4 worm cellular contexts compared by ENCODE assay signal in genomic region chrII:9282787-9283186, ce11.
TF ChIP-seq lines count a peak whose summit lies in the region.

No protein-coding gene starts in this region.

TF ChIP-seq in whole organism, L2 larva, 48 proteins besides CTCF, POLR2A, EP300 and RAD21 (continues in another document):
- TF ChIP-seq mbf-1 (tag; optimal IDR thresholded peaks at IDR 0.05; lab: Kevin White, UChicago) (no peak), snpc-4 (tag; optimal IDR thresholded peaks at IDR 0.05; lab: Kevin White, UChicago) (peak; percentile 78), mdl-1 (tag; optimal IDR thresholded peaks at IDR 0.05; lab: Kevin White, UChicago) (peak; percentile 17 to 70), ztf-4 (tag; optimal IDR thresholded peaks at IDR 0.05; lab: Kevin White, UChicago) (peak; percentile 82), egl-27 (tag; optimal IDR thresholded peaks at IDR 0.05; lab: Kevin White, UChicago) (peak; percentile 91), crh-2 (tag; optimal IDR thresholded peaks at IDR 0.05; lab: Kevin White, UChicago) (peak; percentile 95), nhr-77 (tag; optimal IDR thresholded peaks at IDR 0.05; lab: Kevin White, UChicago) (peak; percentile 61), nhr-25 (tag; optimal IDR thresholded peaks at IDR 0.05; lab: Kevin White, UChicago) (peak; percentile 90), aly-2 (tag; optimal IDR thresholded peaks at IDR 0.05; lab: Kevin White, UChicago) (no peak), sma-9 (GFP tag; optimal IDR thresholded peaks at IDR 0.05; lab: Kevin White, UChicago) (peak; percentile 96), sma-9 (tag; optimal IDR thresholded peaks at IDR 0.05; lab: Kevin White, UChicago) (no peak), fos-1 (tag; optimal IDR thresholded peaks at IDR 0.05; lab: Kevin White, UChicago) (peak; percentile 99), mab-5 (tag; optimal IDR thresholded peaks at IDR 0.05; lab: Kevin White, UChicago) (peak; percentile 67), nhr-23 (tag; optimal IDR thresholded peaks at IDR 0.05; lab: Kevin White, UChicago) (no peak), zag-1 (tag; optimal IDR thresholded peaks at IDR 0.05; lab: Kevin White, UChicago) (peak; percentile 89), nhr-129 (tag; optimal IDR thresholded peaks at IDR 0.05; lab: Kevin White, UChicago) (peak; percentile 98), nhr-12 (tag; optimal IDR thresholded peaks at IDR 0.05; lab: Kevin White, UChicago) (no peak), unc-62 (GFP tag; optimal IDR thresholded peaks at IDR 0.05; lab: Kevin White, UChicago) (no peak), nhr-10 (tag; optimal IDR thresholded peaks at IDR 0.05; lab: Kevin White, UChicago) (peak; percentile 10), ztf-1 (GFP tag; conservative IDR thresholded peaks at IDR 0.05; lab: Robert Waterston, UW) (no peak), C34F6.9 (tag; optimal IDR thresholded peaks at IDR 0.05; lab: Kevin White, UChicago) (peak; percentile 97), F13H6.1 (tag; optimal IDR thresholded peaks at IDR 0.05; lab: Kevin White, UChicago) (peak; percentile 97), unc-39 (tag; optimal IDR thresholded peaks at IDR 0.05; lab: Kevin White, UChicago) (no peak), nhr-11 (tag; optimal IDR thresholded peaks at IDR 0.05; lab: Kevin White, UChicago) (no peak)

TF ChIP-seq in whole organism, L4 larva, 104 proteins besides CTCF, POLR2A, EP300 and RAD21 (continues in another document):
- TF ChIP-seq ceh-62 (tag; optimal IDR thresholded peaks at IDR 0.05; lab: Kevin White, UChicago) (no peak), spr-1 (tag; optimal IDR thresholded peaks at IDR 0.05; lab: Kevin White, UChicago) (peak; percentile 86), ztf-11 (tag; optimal IDR thresholded peaks at IDR 0.05; lab: Kevin White, UChicago) (no peak), Y105C5A.15 (GFP tag; IDR thresholded peaks at IDR 0.05; lab: Robert Waterston, UW) (no peak), daf-19 (GFP tag; conservative IDR thresholded peaks at IDR 0.05; lab: Robert Waterston, UW) (0 out of 2 replicates have a peak, but pooled peaks have one; percentile 12), nhr-41 (GFP tag; IDR thresholded peaks at IDR 0.05; lab: Robert Waterston, UW) (peak; percentile 76), ceh-32 (tag; optimal IDR thresholded peaks at IDR 0.05; lab: Kevin White, UChicago; ENCODE audit: poor library complexity) (no peak), saeg-2 (GFP tag; IDR thresholded peaks at IDR 0.05; lab: Robert Waterston, UW) (0 out of 2 replicates have a peak, but pooled peaks have one; percentile 51), lsy-2 (tag; optimal IDR thresholded peaks at IDR 0.05; lab: Kevin White, UChicago) (peak; percentile 87 to 94), mxl-2 (GFP tag; conservative IDR thresholded peaks at IDR 0.05; lab: Robert Waterston, UW) (no peak), unc-39 (tag; optimal IDR thresholded peaks at IDR 0.05; lab: Kevin White, UChicago) (no peak), aha-1 (tag; lab: Kevin White, UChicago) (peak; percentile 97), ZK546.5 (tag; optimal IDR thresholded peaks at IDR 0.05; lab: Kevin White, UChicago) (no peak), unc-62 (GFP tag; optimal IDR thresholded peaks at IDR 0.05 in 1 of 2; lab: Kevin White, UChicago) (peak in 1 of 2 experiments; percentile 98), unc-62 (tag; optimal IDR thresholded peaks at IDR 0.05; lab: Kevin White, UChicago) (no peak), dmd-9 (GFP tag; IDR thresholded peaks at IDR 0.05; lab: Robert Waterston, UW) (no peak), zip-2 (tag; optimal IDR thresholded peaks at IDR 0.05; lab: Kevin White, UChicago) (no peak), mep-1 (tag; optimal IDR thresholded peaks at IDR 0.05; lab: Kevin White, UChicago) (peak; percentile 95), lin-38 (GFP tag; IDR thresholded peaks at IDR 0.05; lab: Robert Waterston, UW) (peak; percentile 61), zfp-2 (tag; optimal IDR thresholded peaks at IDR 0.05; lab: Kevin White, UChicago) (no peak), zfp-3 (GFP tag; conservative IDR thresholded peaks at IDR 0.05; lab: Robert Waterston, UW) (peak; percentile 71; the same call in 1 of the 2 replicates), madf-9 (GFP tag; conservative IDR thresholded peaks at IDR 0.05; lab: Robert Waterston, UW) (0 out of 2 replicates have a peak, but pooled peaks have one; percentile 23), ceh-28 (tag; optimal IDR thresholded peaks at IDR 0.05; lab: Kevin White, UChicago) (peak; percentile 81)

TF ChIP-seq in whole organism, late embryonic, 69 proteins besides CTCF, POLR2A, EP300 and RAD21 (continues in another document):
- TF ChIP-seq ets-4 (tag; optimal IDR thresholded peaks at IDR 0.05; lab: Kevin White, UChicago) (peak; percentile 37), tbx-7 (tag; optimal IDR thresholded peaks at IDR 0.05; lab: Kevin White, UChicago) (no peak), ceh-48 (tag; optimal IDR thresholded peaks at IDR 0.05; lab: Kevin White, UChicago) (peak; percentile 85), ceh-45 (GFP tag; IDR thresholded peaks at IDR 0.05; lab: Robert Waterston, UW) (no peak), syd-9 (tag; optimal IDR thresholded peaks at IDR 0.05; lab: Kevin White, UChicago) (peak; percentile 26), T23F11.4 (GFP tag; optimal IDR thresholded peaks at IDR 0.05; lab: Kevin White, UChicago) (no peak), ceh-34 (tag; optimal IDR thresholded peaks at IDR 0.05; lab: Kevin White, UChicago) (peak; percentile 69), ceh-30 (tag; optimal IDR thresholded peaks at IDR 0.05; lab: Kevin White, UChicago) (peak; percentile 86), ceh-24 (tag; optimal IDR thresholded peaks at IDR 0.05; lab: Kevin White, UChicago) (no peak), ceh-2 (tag; optimal IDR thresholded peaks at IDR 0.05; lab: Kevin White, UChicago) (peak; percentile 49), pha-2 (tag; optimal IDR thresholded peaks at IDR 0.05; lab: Kevin White, UChicago) (no peak), npax-4 (tag; optimal IDR thresholded peaks at IDR 0.05; lab: Kevin White, UChicago) (no peak), pax-1 (tag; optimal IDR thresholded peaks at IDR 0.05; lab: Kevin White, UChicago) (peak; percentile 18), rnt-1 (tag; optimal IDR thresholded peaks at IDR 0.05; lab: Kevin White, UChicago) (peak; percentile 55), tbx-2 (tag; optimal IDR thresholded peaks at IDR 0.05; lab: Kevin White, UChicago) (peak; percentile 84), C08G9.2 (tag; optimal IDR thresholded peaks at IDR 0.05; lab: Kevin White, UChicago) (no peak), elt-4 (tag; optimal IDR thresholded peaks at IDR 0.05; lab: Kevin White, UChicago) (no peak), sdc-2 (tag; optimal IDR thresholded peaks at IDR 0.05; lab: Kevin White, UChicago) (no peak), unc-3 (GFP tag; conservative IDR thresholded peaks at IDR 0.05; lab: Robert Waterston, UW) (no peak), unc-3 (tag; optimal IDR thresholded peaks at IDR 0.05; lab: Kevin White, UChicago) (peak; percentile 0), unc-55 (GFP tag; optimal IDR thresholded peaks at IDR 0.05; lab: Kevin White, UChicago) (peak; percentile 83), hlh-13 (GFP tag; optimal IDR thresholded peaks at IDR 0.05; lab: Kevin White, UChicago) (no peak), nhr-11 (tag; optimal IDR thresholded peaks at IDR 0.05; lab: Kevin White, UChicago) (no peak), F13H6.1 (tag; optimal IDR thresholded peaks at IDR 0.05; lab: Kevin White, UChicago) (peak; percentile 55), ahr-1 (tag; optimal IDR thresholded peaks at IDR 0.05; lab: Kevin White, UChicago) (no peak), ceh-31 (tag; optimal IDR thresholded peaks at IDR 0.05; lab: Kevin White, UChicago) (peak; percentile 91), hlh-15 (tag; optimal IDR thresholded peaks at IDR 0.05; lab: Kevin White, UChicago) (no peak)

TF ChIP-seq in whole organism, mixed stage, embryonic, 35 proteins besides CTCF, POLR2A, EP300 and RAD21:
- peak; percentile 53 for TF ChIP-seq sptf-1 (tag; optimal IDR thresholded peaks at IDR 0.05; lab: Kevin White, UChicago)
- TF ChIP-seq bed-3 (GFP tag; optimal IDR thresholded peaks at IDR 0.05; lab: Kevin White, UChicago), result no peak
- TF ChIP-seq drap-1 (GFP tag; optimal IDR thresholded peaks at IDR 0.05; lab: Kevin White, UChicago), result peak; percentile 65
- no peak for TF ChIP-seq mab-5 (tag; optimal IDR thresholded peaks at IDR 0.05; lab: Kevin White, UChicago)
- no peak for TF ChIP-seq M03D4.4 (tag; optimal IDR thresholded peaks at IDR 0.05; lab: Kevin White, UChicago)
- TF ChIP-seq elt-3 (tag; optimal IDR thresholded peaks at IDR 0.05; lab: Kevin White, UChicago), result peak; percentile 2
- no peak for TF ChIP-seq nhr-28 (tag; optimal IDR thresholded peaks at IDR 0.05; lab: Kevin White, UChicago)
- peak; percentile 78 for TF ChIP-seq mls-2 (tag; optimal IDR thresholded peaks at IDR 0.05; lab: Kevin White, UChicago)
- TF ChIP-seq lsy-2 (tag; optimal IDR thresholded peaks at IDR 0.05; lab: Kevin White, UChicago), result peak; percentile 82
- peak; percentile 91 for TF ChIP-seq pha-4 (tag; optimal IDR thresholded peaks at IDR 0.05; lab: Kevin White, UChicago)
- peak; percentile 75 for TF ChIP-seq ceh-39 (tag; optimal IDR thresholded peaks at IDR 0.05; lab: Kevin White, UChicago)
- TF ChIP-seq ham-2 (GFP tag; optimal IDR thresholded peaks at IDR 0.05; lab: Kevin White, UChicago), result peak; percentile 58
- peak; percentile 67 for TF ChIP-seq unc-120 (tag; optimal IDR thresholded peaks at IDR 0.05; lab: Kevin White, UChicago; ENCODE audit: poor library complexity, severe bottlenecking)
- peak; percentile 78 for TF ChIP-seq hlh-1 (tag; optimal IDR thresholded peaks at IDR 0.05; lab: Kevin White, UChicago)
- TF ChIP-seq ceh-43 (GFP tag; optimal IDR thresholded peaks at IDR 0.05; lab: Kevin White, UChicago), result no peak
- peak; percentile 85 for TF ChIP-seq nhr-237 (tag; optimal IDR thresholded peaks at IDR 0.05; lab: Kevin White, UChicago)
- peak; percentile 75 for TF ChIP-seq mep-1 (tag; optimal IDR thresholded peaks at IDR 0.05; lab: Kevin White, UChicago)
- TF ChIP-seq unc-62 (GFP tag; optimal IDR thresholded peaks at IDR 0.05; lab: Kevin White, UChicago), result peak; percentile 77
- TF ChIP-seq nhr-2 (tag; optimal IDR thresholded peaks at IDR 0.05; lab: Kevin White, UChicago), result peak; percentile 53
- peak; percentile 21 for TF ChIP-seq lin-13 (tag; optimal IDR thresholded peaks at IDR 0.05; lab: Kevin White, UChicago)
- peak; percentile 87 for TF ChIP-seq ces-1 (GFP tag; optimal IDR thresholded peaks at IDR 0.05; lab: Kevin White, UChicago)
- TF ChIP-seq ztf-11 (tag; optimal IDR thresholded peaks at IDR 0.05; lab: Kevin White, UChicago), result peak; percentile 20
- peak; percentile 50 for TF ChIP-seq cnd-1 (tag; optimal IDR thresholded peaks at IDR 0.05; lab: Kevin White, UChicago)
- TF ChIP-seq flh-1 (GFP tag; optimal IDR thresholded peaks at IDR 0.05; lab: Kevin White, UChicago), result no peak
TF ChIP-seq in whole organism, mixed stage, embryonic: peak in this region for 18.
